Worm (Caenorhabditis elegans) whole organism, young adult: Measurements from ENCODE around the gene ZK1248.4.

Experiments used
- F10E7.11 ChIP-seq: sonication (generic microtip); optimal IDR thresholded peaks from 2 replicates; lab custom pipeline; 2017; ENCODE audit warnings: mild to moderate bottlenecking, missing genetic modification characterization, moderate library complexity, missing compliant biosample characterization
- ama-1 ChIP-seq, 3 experiments: fragments of 150-350 bp in 1 of 3; sonication (generic microtip) in 2 of 3; optimal IDR thresholded peaks; 2 replicates each; lab custom pipeline; 2014 to 2018; ENCODE audit warnings: missing biosample characterization in 2 of 3, missing genetic modification characterization in 2 of 3, missing genetic modification reagents in 2 of 3
- bed-1 ChIP-seq: fragments of 200-800 bp; sonication (Bioruptor generic); IDR thresholded peaks from 2 replicates; pipeline ENCODE4 v1.3.6; 2022; ENCODE audit warnings: missing genetic modification reagents, missing genetic modification characterization, missing compliant biosample characterization
- bed-2 ChIP-seq: fragments of 200-800 bp; sonication (Bioruptor generic); IDR thresholded peaks from 2 replicates; pipeline ENCODE4 v1.3.6; 2022; ENCODE audit warnings: missing genetic modification reagents, missing genetic modification characterization, missing compliant biosample characterization
- egl-18 ChIP-seq: fragments of 200-800 bp; sonication (Bioruptor generic); IDR thresholded peaks from 2 replicates; pipeline ENCODE4 v1.3.6; 2022; ENCODE audit warnings: missing genetic modification reagents, missing genetic modification characterization, missing compliant biosample characterization
- nhr-80 ChIP-seq: sonication (generic microtip); optimal IDR thresholded peaks from 2 replicates; lab custom pipeline; 2016; ENCODE audit warnings: missing genetic modification characterization, missing compliant biosample characterization
- pha-4 ChIP-seq: fragments of 150-350 bp; sonication (generic microtip); optimal IDR thresholded peaks from 2 replicates; lab custom pipeline; 2014; ENCODE audit warnings: missing biosample characterization, missing genetic modification reagents, missing genetic modification characterization
- rec-8 ChIP-seq, 2 experiments: sonication (generic microtip); optimal IDR thresholded peaks; 2 replicates each; lab custom pipeline; 2016; ENCODE audit warnings: mild to moderate bottlenecking in 2 of 2, missing genetic modification characterization in 2 of 2, missing genetic modification reagents in 2 of 2, missing genotype in 2 of 2, missing biosample characterization in 1 of 2, missing compliant biosample characterization in 1 of 2, moderate library complexity in 1 of 2

DNA sequence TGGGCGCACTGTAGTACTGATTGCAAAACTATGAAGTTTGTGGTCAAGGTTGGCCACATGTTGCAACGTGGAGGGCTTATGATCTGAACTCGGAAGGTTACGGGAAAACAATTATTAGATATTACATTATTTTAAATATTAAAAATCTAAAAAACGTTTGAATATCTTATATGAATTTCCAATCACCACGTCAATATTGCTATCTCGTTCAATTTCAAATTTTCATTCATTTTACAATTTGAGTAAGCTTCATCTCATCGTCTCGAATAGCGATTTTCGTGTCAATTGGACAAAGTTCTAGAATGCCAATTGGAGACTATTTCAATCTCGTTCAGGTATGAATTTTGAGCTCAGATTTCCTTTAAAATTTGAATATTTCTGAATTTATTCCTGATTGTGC, 2.1 kb upstream of the ZK1248.4 start, which contains the start of gene ZK1248.20:
- TF ChIP-seq nhr-80 (no peak), egl-18 (GFP tag; lab: Robert Waterston, UW) (no peak), bed-1 (GFP tag; lab: Robert Waterston, UW) (no peak), ama-1 (optimal IDR thresholded peaks at IDR 0.05; lab: Kevin White, UChicago) (no peak), ama-1 (GFP tag; optimal IDR thresholded peaks at IDR 0.05; lab: Kevin White, UChicago) (no peak), F10E7.11 (tag; lab: Kevin White, UChicago) (no peak), rec-8 (tag; optimal IDR thresholded peaks at IDR 0.05; lab: Kevin White, UChicago) (no peak), bed-2 (GFP tag; lab: Robert Waterston, UW) (no peak), pha-4 (no peak)
